Fruit fly (Drosophila melanogaster): ENCODE measurements around the gene Ir94f.

The Ir94f gene

DNA sequence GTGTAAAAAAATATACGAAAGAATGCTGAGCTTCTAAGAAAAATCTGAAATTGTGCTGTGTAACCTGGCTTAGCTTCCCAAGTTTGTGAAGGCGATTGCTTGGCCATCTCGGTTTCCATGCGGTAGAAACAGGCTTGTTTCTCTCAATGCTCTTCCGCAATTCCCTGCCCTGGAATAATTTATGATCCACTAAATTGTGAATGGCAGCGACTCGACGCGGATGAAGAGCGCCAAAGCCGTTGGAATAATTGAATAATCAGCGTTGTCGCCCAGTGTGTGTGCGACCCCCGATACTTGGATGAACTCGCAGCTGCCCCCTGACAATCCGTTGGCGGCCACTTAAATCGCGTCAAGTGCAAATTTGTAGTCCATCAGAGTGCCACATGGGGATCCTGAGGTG lies 39.8 kb downstream of the Ir94f start, which contains the start of gene CG10177:
CG10177 (minus strand) TSS at position 101 of the 400 bp plus-strand sequence.
- TF ChIP-seq CG12768 (GFP tag; optimal IDR thresholded peaks at IDR 0.05) (no peak), tj (GFP tag; optimal IDR thresholded peaks at IDR 0.05) (no peak), kay (GFP tag; ENCODE audit: borderline replicate concordance) (no peak), pad (GFP tag; optimal IDR thresholded peaks at IDR 0.05) (no peak), CG11617 (GFP tag; optimal IDR thresholded peaks at IDR 0.05) (no peak), cnc (optimal IDR thresholded peaks at IDR 0.05) (no peak), Clk (GFP tag; optimal IDR thresholded peaks at IDR 0.05) (no peak), CG5204 (GFP tag; optimal IDR thresholded peaks at IDR 0.05) (no peak), toe (GFP tag; optimal IDR thresholded peaks at IDR 0.05) (no peak), CG7101 (tag; optimal IDR thresholded peaks at IDR 0.05) (no peak), ovo (GFP tag; optimal IDR thresholded peaks at IDR 0.05) (no peak), CG1620 (GFP tag; optimal IDR thresholded peaks at IDR 0.05) (no peak), bab1 (GFP tag; optimal IDR thresholded peaks at IDR 0.05) (no peak), CG14711 (tag; optimal IDR thresholded peaks at IDR 0.05) (no peak)

DNA sequence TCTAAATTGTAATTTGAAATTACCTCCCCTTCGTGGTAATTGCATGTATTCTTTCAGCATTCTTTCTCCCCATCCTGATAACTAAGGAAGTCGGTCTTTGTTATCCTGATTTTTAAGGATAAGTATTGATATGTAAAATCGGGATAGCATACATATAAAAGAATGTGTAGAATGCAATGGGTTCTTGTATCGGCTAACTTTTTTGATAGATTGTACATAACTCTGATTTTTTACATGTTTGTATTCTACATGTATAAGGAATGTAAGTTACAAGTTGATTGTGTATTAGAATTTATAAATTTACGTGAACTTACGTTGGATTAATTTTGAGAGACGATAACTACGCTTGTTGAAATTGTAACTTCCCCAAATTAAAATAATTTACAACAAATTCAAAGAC lies 40.6 kb downstream of the Ir94f start:
- TF ChIP-seq cic (GFP tag; optimal IDR thresholded peaks at IDR 0.05) (no peak), Clk (GFP tag; optimal IDR thresholded peaks at IDR 0.05) (no peak), CG5204 (GFP tag; optimal IDR thresholded peaks at IDR 0.05) (no peak), Hr96 (GFP tag; optimal IDR thresholded peaks at IDR 0.05) (no peak), toe (GFP tag; optimal IDR thresholded peaks at IDR 0.05) (no peak), tj (GFP tag; optimal IDR thresholded peaks at IDR 0.05) (no peak), kay (GFP tag; ENCODE audit: borderline replicate concordance) (no peak), CG33017 (tag; optimal IDR thresholded peaks at IDR 0.05) (no peak), cnc (optimal IDR thresholded peaks at IDR 0.05) (no peak), ovo (GFP tag; optimal IDR thresholded peaks at IDR 0.05) (no peak), pad (GFP tag; optimal IDR thresholded peaks at IDR 0.05) (no peak), Crg-1 (GFP tag; optimal IDR thresholded peaks at IDR 0.05) (no peak), CG12768 (GFP tag; optimal IDR thresholded peaks at IDR 0.05) (no peak), CG14711 (tag; optimal IDR thresholded peaks at IDR 0.05) (no peak), CG1620 (GFP tag; optimal IDR thresholded peaks at IDR 0.05) (no peak)

DNA sequence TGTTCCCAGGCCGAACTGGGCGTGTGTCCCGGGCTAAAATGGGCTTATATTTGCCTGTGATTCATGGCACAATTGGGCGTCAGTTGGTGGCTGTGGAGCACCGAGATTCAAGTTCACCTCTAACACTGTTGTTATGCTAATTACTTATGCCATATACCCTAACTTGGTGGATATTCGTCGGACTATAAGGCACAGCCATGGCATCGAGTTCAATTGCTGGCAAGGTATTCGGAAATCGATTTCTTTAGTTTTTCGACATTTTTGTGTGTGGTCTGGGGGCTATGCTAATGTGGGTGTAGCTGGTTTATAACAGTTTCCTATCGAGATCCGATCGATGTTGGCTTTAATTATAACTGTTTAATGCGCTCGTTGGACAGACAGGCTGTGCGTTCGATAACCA lies 44.4 kb downstream of the Ir94f start:
- TF ChIP-seq CG7045 (GFP tag; optimal IDR thresholded peaks at IDR 0.05): no peak
- TF ChIP-seq cnc (optimal IDR thresholded peaks at IDR 0.05): no peak
- TF ChIP-seq CG5204 (GFP tag; optimal IDR thresholded peaks at IDR 0.05): no peak
- no peak for TF ChIP-seq CG12768 (GFP tag; optimal IDR thresholded peaks at IDR 0.05)
- no peak for TF ChIP-seq CG33017 (tag; optimal IDR thresholded peaks at IDR 0.05)
- TF ChIP-seq Hr96 (GFP tag; optimal IDR thresholded peaks at IDR 0.05): no peak
- no peak for TF ChIP-seq toe (GFP tag; optimal IDR thresholded peaks at IDR 0.05)
- TF ChIP-seq CG14711 (tag; optimal IDR thresholded peaks at IDR 0.05): no peak

- TF ChIP-seq bab1 (GFP tag; optimal IDR thresholded peaks at IDR 0.05) (no peak), ovo (GFP tag; optimal IDR thresholded peaks at IDR 0.05) (no peak), Hr96 (GFP tag; optimal IDR thresholded peaks at IDR 0.05) (no peak), Mnt (GFP tag; optimal IDR thresholded peaks at IDR 0.05) (no peak), CG7101 (tag; optimal IDR thresholded peaks at IDR 0.05) (no peak), Clk (GFP tag; optimal IDR thresholded peaks at IDR 0.05) (no peak), cnc (optimal IDR thresholded peaks at IDR 0.05) (no peak), toe (GFP tag; optimal IDR thresholded peaks at IDR 0.05) (no peak), CG7045 (GFP tag; optimal IDR thresholded peaks at IDR 0.05) (no peak), CG11617 (GFP tag; optimal IDR thresholded peaks at IDR 0.05) (no peak)
These were observed 45.7 kb downstream of the Ir94f start for dm6 chr3R:23527396-23527795.

- TF ChIP-seq Hr96 (GFP tag; optimal IDR thresholded peaks at IDR 0.05) (no peak), cnc (optimal IDR thresholded peaks at IDR 0.05) (no peak), bab1 (GFP tag; optimal IDR thresholded peaks at IDR 0.05) (no peak), Crg-1 (GFP tag; optimal IDR thresholded peaks at IDR 0.05) (no peak)
These were observed 49.2 kb downstream of the Ir94f start, which contains the start of gene CG10175 for dm6 chr3R:23530886-23531285. Gene CG10175 (minus strand): TSS chr3R:23530986.
